Worm (Caenorhabditis elegans) whole organism, early embryonic: ENCODE results near the gene C47E8.9.

Source experiments
- ama-1 ChIP-seq: fragments of 150-350 bp; optimal IDR thresholded peaks from 2 replicates; lab custom pipeline; 2014
- flt-1 ChIP-seq: fragments of 200-800 bp; sonication (Bioruptor generic); IDR thresholded peaks from 2 replicates; pipeline ENCODE4 v1.3.6; 2022; ENCODE audit warnings: missing genetic modification characterization, missing compliant biosample characterization

DNA sequence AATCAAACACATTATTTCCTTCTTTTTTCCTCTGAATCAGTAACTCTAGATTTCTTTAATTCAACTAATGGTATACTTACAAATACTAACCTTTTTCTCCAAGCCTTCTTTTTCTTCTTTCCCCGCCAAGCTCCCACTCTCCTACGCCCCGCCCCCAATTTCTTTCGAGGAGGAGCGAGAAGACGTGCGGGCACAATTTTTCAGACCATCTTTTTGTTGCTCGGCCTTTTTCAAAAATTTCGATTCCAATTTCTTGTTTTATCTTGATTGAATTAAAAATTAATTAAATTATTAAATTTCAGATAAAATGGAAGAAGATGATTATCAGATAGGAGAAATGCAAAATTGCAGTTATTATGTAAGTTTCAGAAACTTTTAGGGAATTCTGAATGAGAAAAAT lies 16.9 kb downstream of the C47E8.9 start, which contains the start of gene C47E8.3:
- no peak for TF ChIP-seq flt-1
- no peak for TF ChIP-seq ama-1 (lab: Kevin White, UChicago)
